Fruit fly (Drosophila melanogaster): ENCODE measurements around the gene SMC1.

Gene SMC1

dm6 chr3R:24079613-24080012 is 21.5 kb downstream of the SMC1 start:
- TF ChIP-seq CG6854 (GFP tag; optimal IDR thresholded peaks at IDR 0.05) (no peak), CG8632 (GFP tag; optimal IDR thresholded peaks at IDR 0.05) (no peak), topi (GFP tag; optimal IDR thresholded peaks at IDR 0.05) (no peak)

DNA sequence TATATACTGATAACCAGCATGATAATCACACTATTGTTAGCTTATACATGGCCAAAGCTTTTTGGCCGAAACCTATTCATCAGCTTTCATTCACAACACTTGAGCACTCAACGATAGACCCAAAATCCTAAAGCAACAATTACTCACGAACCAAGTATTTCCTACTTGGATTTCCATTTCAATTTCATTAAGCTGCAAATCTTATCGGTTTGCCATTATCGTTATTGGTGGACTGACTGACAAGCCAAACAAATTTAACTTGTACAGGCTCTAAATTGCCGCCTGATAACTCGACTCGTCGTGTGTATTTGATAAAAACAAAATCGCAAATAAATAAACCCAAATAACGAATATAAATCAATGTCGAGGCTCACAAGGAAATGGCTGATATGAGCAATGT is 26.9 kb downstream of the SMC1 start:
- TF ChIP-seq Eip93F (GFP tag; optimal IDR thresholded peaks at IDR 0.05) = peak; percentile 40
- peak; percentile 13 for TF ChIP-seq vri (GFP tag; optimal IDR thresholded peaks at IDR 0.05)
- no peak for TF ChIP-seq CG8319 (GFP tag; optimal IDR thresholded peaks at IDR 0.05)
- no peak for TF ChIP-seq svp (GFP tag)

DNA sequence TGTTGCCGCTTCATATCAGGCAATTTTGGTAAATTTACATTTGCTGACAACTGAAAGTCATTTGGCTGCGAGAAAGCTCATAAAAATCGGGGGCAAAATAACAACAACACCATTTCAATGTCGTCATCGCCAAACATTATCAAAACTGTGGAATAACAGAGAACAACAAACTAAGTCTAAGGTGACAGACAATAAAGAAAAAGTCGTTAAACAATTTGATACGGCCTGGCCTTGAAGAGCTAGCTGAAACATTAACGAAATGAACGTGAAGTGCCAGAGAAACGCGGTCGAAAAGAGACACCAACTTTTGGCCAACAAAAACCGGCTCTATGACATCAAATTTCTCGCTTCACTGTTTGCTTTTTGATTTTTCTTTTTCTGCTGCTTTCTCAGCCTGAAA is 32.1 kb downstream of the SMC1 start:
- TF ChIP-seq Met (GFP tag; optimal IDR thresholded peaks at IDR 0.05) (no peak), fkh (GFP tag; optimal IDR thresholded peaks at IDR 0.05) (peak; percentile 21)

DNA sequence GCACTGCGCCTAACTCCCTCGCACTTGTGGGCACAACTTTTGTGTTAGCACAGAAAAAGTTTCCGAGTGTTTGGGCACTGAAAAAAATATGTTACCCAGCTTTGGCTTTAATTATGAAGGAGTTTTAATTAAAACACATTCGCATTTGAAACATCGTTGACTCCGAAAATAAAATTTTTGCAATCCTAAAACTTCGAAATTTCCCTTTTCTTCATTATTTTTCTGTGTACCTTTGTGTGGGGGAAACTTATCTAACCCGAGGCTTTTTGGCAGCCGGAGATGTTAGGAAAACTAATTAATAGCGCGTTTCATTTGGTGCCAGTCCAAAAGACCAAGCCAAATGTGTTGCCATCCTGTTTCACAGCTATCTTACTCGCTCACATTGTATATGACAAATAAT is 33.6 kb downstream of the SMC1 start:
- no peak for TF ChIP-seq Hr4 (GFP tag; optimal IDR thresholded peaks at IDR 0.05)
- TF ChIP-seq Hr39 (GFP tag; optimal IDR thresholded peaks at IDR 0.05) = no peak
- no peak for TF ChIP-seq CG34406 (GFP tag; optimal IDR thresholded peaks at IDR 0.05)
- TF ChIP-seq fkh (GFP tag; optimal IDR thresholded peaks at IDR 0.05) = no peak

DNA sequence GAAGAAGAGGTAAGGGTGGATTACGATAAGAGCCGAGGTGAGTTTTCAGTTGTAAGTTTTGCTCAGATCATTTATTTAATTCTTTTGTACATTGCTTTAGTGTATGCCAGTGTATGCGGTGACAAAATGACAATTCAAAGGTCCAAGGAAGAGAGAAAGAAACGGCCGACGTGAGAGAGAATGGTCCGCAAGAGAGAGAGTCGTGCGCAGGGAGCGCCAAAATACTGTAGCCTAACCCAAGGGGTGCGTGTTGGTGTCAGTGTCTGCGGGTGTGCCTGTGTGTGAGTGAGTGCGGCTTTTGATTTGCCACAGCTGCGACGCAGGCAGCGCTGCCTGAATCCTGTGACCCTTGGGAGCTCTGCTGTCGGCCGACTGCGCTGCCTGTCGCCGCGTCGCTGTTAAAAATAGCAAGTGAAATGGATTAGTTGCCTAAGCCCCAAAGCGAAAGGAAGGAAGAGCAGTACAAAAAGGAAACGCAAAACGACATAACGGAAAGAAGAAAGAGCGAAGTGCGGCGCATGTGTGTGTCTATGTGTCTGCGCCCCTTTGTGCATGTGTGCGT is 34.6 kb downstream of the SMC1 start:
- no peak for TF ChIP-seq CG8319 (GFP tag; optimal IDR thresholded peaks at IDR 0.05)
- no peak for TF ChIP-seq CG10669 (GFP tag; optimal IDR thresholded peaks at IDR 0.05)
- TF ChIP-seq CG6808 (GFP tag; optimal IDR thresholded peaks at IDR 0.05) = peak; percentile 18
- TF ChIP-seq ss (GFP tag; optimal IDR thresholded peaks at IDR 0.05) = peak in 1 of 2 experiments; percentile 18
- TF ChIP-seq CG11294 (GFP tag; IDR thresholded peaks at IDR 0.05) = no peak
- TF ChIP-seq CG10631 (GFP tag; optimal IDR thresholded peaks at IDR 0.05) = no peak
- no peak for TF ChIP-seq fd59A (GFP tag; optimal IDR thresholded peaks at IDR 0.05)
- TF ChIP-seq CG34406 (GFP tag; optimal IDR thresholded peaks at IDR 0.05) = no peak
- no peak for TF ChIP-seq Smox (GFP tag; optimal IDR thresholded peaks at IDR 0.05)
- TF ChIP-seq Lpt (GFP tag; optimal IDR thresholded peaks at IDR 0.05) = no peak

DNA sequence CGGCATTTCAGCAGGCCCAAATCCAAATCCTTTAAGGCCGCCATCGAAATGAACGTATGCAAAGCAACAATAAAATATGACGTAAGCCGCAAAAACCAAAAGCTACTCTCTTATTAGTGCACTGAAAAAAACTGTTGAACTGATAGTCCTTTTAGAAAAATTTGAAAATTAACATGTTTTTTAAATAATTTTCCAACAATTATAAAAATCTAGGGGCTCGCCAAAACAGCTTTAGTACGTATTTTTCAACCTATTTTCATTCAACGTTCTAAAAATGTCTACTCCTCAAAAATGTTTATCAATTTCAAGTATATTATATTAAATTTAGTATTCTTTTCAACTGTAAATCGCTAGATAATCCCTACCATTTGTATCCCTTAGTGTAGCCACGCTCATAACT is 35.3 kb downstream of the SMC1 start:
- peak; percentile 2 for TF ChIP-seq Hr4 (GFP tag; optimal IDR thresholded peaks at IDR 0.05)
- no peak for TF ChIP-seq CG6276 (GFP tag; optimal IDR thresholded peaks at IDR 0.05)
- peak; percentile 53 for TF ChIP-seq Eip78C (GFP tag)

DNA sequence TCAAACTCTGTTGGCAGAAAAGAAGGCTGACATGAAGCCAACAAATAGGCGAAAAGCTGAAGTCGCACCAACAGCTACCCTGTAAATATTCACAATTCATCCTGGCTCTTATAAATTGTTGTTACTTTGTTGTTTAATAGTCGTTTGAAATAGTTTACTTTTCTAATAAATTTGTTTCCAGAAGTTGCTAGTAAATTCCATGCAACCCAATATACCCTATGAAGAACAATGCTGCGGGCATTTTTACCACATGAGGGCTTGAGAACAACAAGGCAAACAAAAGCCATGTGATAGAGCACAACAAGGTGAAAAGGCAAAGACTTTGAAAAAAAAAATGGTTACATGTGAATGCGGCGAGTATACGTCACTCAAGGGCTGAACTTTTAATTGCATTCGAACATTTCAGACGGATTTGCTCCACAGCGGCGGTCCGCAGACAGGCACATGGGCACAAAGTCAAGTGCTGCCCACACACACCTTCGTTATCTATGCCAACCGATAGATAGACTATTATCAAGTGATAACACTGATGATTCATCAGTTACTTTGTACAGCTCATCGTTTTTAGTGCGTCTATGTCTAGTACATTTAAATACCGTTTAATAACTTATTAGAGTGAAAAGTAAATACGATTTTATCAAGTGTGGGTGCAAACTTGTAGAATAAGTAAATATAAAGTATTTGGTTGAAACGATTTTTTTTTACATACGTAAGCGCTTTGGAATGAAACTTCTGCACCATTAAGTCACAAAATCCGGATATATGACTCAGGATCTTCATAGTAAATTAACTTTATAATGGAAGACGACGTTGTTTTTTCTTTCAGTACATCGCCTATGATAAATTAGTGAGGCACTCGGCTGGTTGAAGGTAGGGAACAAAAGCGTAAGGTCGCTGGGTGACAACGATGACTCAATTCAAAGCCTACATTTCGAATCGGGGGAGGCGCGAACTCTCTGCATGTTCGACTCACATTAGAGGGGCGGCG is 41.2 kb downstream of the SMC1 start:
- TF ChIP-seq CG3032 (tag; optimal IDR thresholded peaks at IDR 0.05) = peak; percentile 45
- TF ChIP-seq pdm3 (GFP tag; optimal IDR thresholded peaks at IDR 0.05) = peak; percentile 76
- peak; percentile 65 for TF ChIP-seq Ets96B (tag; optimal IDR thresholded peaks at IDR 0.05)
- peak; percentile 77 for TF ChIP-seq CG8119 (GFP tag; IDR thresholded peaks at IDR 0.05)
- peak; percentile 88 for TF ChIP-seq Eip78C (GFP tag)
- TF ChIP-seq fkh (GFP tag; optimal IDR thresholded peaks at IDR 0.05) = peak; percentile 17
- TF ChIP-seq Sox14 (GFP tag; optimal IDR thresholded peaks at IDR 0.05) = peak; percentile 89
- TF ChIP-seq CG11902 (GFP tag; optimal IDR thresholded peaks at IDR 0.05) = peak; percentile 41
- peak; percentile 74 for TF ChIP-seq Gug (GFP tag; IDR thresholded peaks at IDR 0.05)
- TF ChIP-seq Met (GFP tag; optimal IDR thresholded peaks at IDR 0.05) = peak; percentile 74
- TF ChIP-seq Eip93F (GFP tag; optimal IDR thresholded peaks at IDR 0.05) = no peak
- TF ChIP-seq CG6163 (GFP tag; IDR thresholded peaks at IDR 0.05) = peak; percentile 89
- peak; percentile 68 for TF ChIP-seq net (GFP tag; optimal IDR thresholded peaks at IDR 0.05)
- TF ChIP-seq CG11294 (GFP tag; IDR thresholded peaks at IDR 0.05) = peak; percentile 57; the same call in 1 of the 2 replicates
- TF ChIP-seq lz (GFP tag; optimal IDR thresholded peaks at IDR 0.05) = peak; percentile 67
- TF ChIP-seq salr (GFP tag; optimal IDR thresholded peaks at IDR 0.05) = peak; percentile 33 to 66
- TF ChIP-seq CG16779 (tag; optimal IDR thresholded peaks at IDR 0.05) = no peak
- peak; percentile 66 for TF ChIP-seq CG10631 (GFP tag; optimal IDR thresholded peaks at IDR 0.05)
- peak; percentile 65 for TF ChIP-seq vri (GFP tag; optimal IDR thresholded peaks at IDR 0.05)
- TF ChIP-seq CG8319 (GFP tag; optimal IDR thresholded peaks at IDR 0.05) = peak; percentile 42
- peak; percentile 80 for TF ChIP-seq topi (GFP tag; optimal IDR thresholded peaks at IDR 0.05)
- peak; percentile 72 for TF ChIP-seq CG32006 (GFP tag; optimal IDR thresholded peaks at IDR 0.05)
- TF ChIP-seq Hr38 (GFP tag; optimal IDR thresholded peaks at IDR 0.05) = no peak

Data from whole organism, prepupa.